Fruit fly (Drosophila melanogaster) S2 (cell line): ENCODE measurements around the gene tal-3A.

Source experiments
- CG8478 ChIP-seq: fragments of >200 bp; optimal IDR thresholded peaks from 2 replicates; lab custom pipeline; 2018
- CTCF ChIP-seq, 2 experiments: fragments of >200 bp; optimal IDR thresholded peaks; 2 replicates each; lab custom pipeline; 2018

- TF ChIP-seq CTCF (optimal IDR thresholded peaks at IDR 0.05; lab: Kevin White, UChicago) (no peak), CG8478 (no peak)
Measured at dm6 chr3R:13788672-13789071, 24.2 kb upstream of the tal-3A start.
